Worm (Caenorhabditis elegans): Measurements from ENCODE around the gene cyp-34A9.

- TF ChIP-seq ama-1 (optimal IDR thresholded peaks at IDR 0.05) (no peak), ceh-34 (tag; optimal IDR thresholded peaks at IDR 0.05) (no peak), fkh-6 (tag; optimal IDR thresholded peaks at IDR 0.05) (no peak)
Measured at ce11 chrV:3985104-3985503, 14.8 kb upstream of the cyp-34A9 start.
